Fruit fly (Drosophila melanogaster): Measurements from ENCODE around the gene Polr1E.

- TF ChIP-seq CG12219 (GFP tag; optimal IDR thresholded peaks at IDR 0.05) (no peak), CG12744 (GFP tag; optimal IDR thresholded peaks at IDR 0.05) (no peak), CG13894 (tag; optimal IDR thresholded peaks at IDR 0.05) (no peak), Sry-β (GFP tag; optimal IDR thresholded peaks at IDR 0.05) (no peak), CG7839 (tag; optimal IDR thresholded peaks at IDR 0.05) (no peak), CG4360 (GFP tag; IDR thresholded peaks at IDR 0.05) (no peak), Lim3 (GFP tag; IDR thresholded peaks at IDR 0.05) (no peak), ERR (GFP tag; optimal IDR thresholded peaks at IDR 0.05) (no peak), p53 (GFP tag; optimal IDR thresholded peaks at IDR 0.05) (no peak), CG1233 (GFP tag; optimal IDR thresholded peaks at IDR 0.05) (no peak), run (tag; optimal IDR thresholded peaks at IDR 0.05) (no peak), Vsx1 (GFP tag; optimal IDR thresholded peaks at IDR 0.05) (no peak), CG30020 (tag; optimal IDR thresholded peaks at IDR 0.05) (no peak), rib (GFP tag; IDR thresholded peaks at IDR 0.05) (no peak)
Observed at dm6 chr3R:18251876-18252275, 49.7 kb downstream of the Polr1E start.
